Fruit fly (Drosophila melanogaster): ENCODE measurements around the gene rhea.

- TF ChIP-seq eg (GFP tag; IDR thresholded peaks at IDR 0.05) (no peak), Hr39 (GFP tag; optimal IDR thresholded peaks at IDR 0.05) (no peak), CG8319 (GFP tag; optimal IDR thresholded peaks at IDR 0.05) (no peak), CG34406 (GFP tag; optimal IDR thresholded peaks at IDR 0.05) (no peak), Ets21C (GFP tag; optimal IDR thresholded peaks at IDR 0.05) (no peak), CG6792 (GFP tag; optimal IDR thresholded peaks at IDR 0.05) (no peak), acj6 (GFP tag; optimal IDR thresholded peaks at IDR 0.05) (no peak), Hr4 (GFP tag; optimal IDR thresholded peaks at IDR 0.05) (no peak), CG6854 (GFP tag; optimal IDR thresholded peaks at IDR 0.05) (no peak), vri (GFP tag; optimal IDR thresholded peaks at IDR 0.05) (no peak), fd59A (GFP tag; optimal IDR thresholded peaks at IDR 0.05) (no peak), cyc (GFP tag; optimal IDR thresholded peaks at IDR 0.05) (no peak)
These were observed 24.5 kb upstream of the rhea start, which contains the start of gene se for dm6 chr3L:8520252-8520651.
